Worm (Caenorhabditis elegans): ENCODE results near the gene F09C6.13.

F09C6.13 gene

ce11 chrV:16893440-16893839, 8.6 kb downstream of the F09C6.13 start, which contains the start of gene F09C6.15:
TSS of gene F09C6.15 (plus strand) at chrV:16893740.
- no peak for TF ChIP-seq mel-28 (tag; optimal IDR thresholded peaks at IDR 0.05; ENCODE audit: borderline replicate concordance)
- no peak for TF ChIP-seq hrde-1 (tag; optimal IDR thresholded peaks at IDR 0.05; ENCODE audit: borderline replicate concordance)
- no peak for TF ChIP-seq mxl-1 (tag; optimal IDR thresholded peaks at IDR 0.05)
- TF ChIP-seq Y79H2A.3 (GFP tag; conservative IDR thresholded peaks at IDR 0.05): no peak
- no peak for TF ChIP-seq lsl-1 (GFP tag; optimal IDR thresholded peaks at IDR 0.05)
- TF ChIP-seq Y56A3A.18 (GFP tag; IDR thresholded peaks at IDR 0.05): no peak
- TF ChIP-seq F37B4.10 (GFP tag; IDR thresholded peaks at IDR 0.05): no peak
- no peak for TF ChIP-seq F33H1.4 (GFP tag; IDR thresholded peaks at IDR 0.05)
- TF ChIP-seq ztf-22 (GFP tag; optimal IDR thresholded peaks at IDR 0.05): no peak
- TF ChIP-seq ets-4 (GFP tag; optimal IDR thresholded peaks at IDR 0.05): no peak
- no peak for TF ChIP-seq rec-8 (tag; optimal IDR thresholded peaks at IDR 0.05)
- TF ChIP-seq hlh-26 (GFP tag; conservative IDR thresholded peaks at IDR 0.05): no peak
- TF ChIP-seq B0261.1 (tag; optimal IDR thresholded peaks at IDR 0.05): no peak
- TF ChIP-seq dpff-1 (tag; optimal IDR thresholded peaks at IDR 0.05): no peak
- no peak for TF ChIP-seq B0019.2 (GFP tag; conservative IDR thresholded peaks at IDR 0.05)

DNA sequence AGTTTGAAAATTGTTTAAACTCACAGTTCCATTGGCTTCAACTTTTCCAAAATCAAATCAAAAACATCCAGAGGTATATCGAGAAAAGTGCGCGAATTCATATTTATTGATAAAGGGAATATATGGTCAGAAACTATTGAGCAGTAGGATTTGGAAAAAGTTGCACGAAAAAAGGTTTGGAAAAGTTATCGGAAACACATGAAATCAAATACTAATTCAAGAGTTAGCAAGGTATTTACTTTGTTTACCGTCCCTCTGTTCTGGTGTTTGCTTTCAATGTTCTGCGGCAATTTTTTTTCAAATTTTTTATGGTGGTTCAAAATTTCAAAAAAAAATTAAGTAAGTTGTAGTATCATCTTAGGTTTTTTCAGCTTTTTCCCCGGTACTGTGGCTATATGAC, 14.5 kb downstream of the F09C6.13 start, which contains the start of gene fbxa-45:
fbxa-45 (minus strand) TSS at position 101 of the 400 bp plus-strand sequence.
- TF ChIP-seq egl-18 (GFP tag; IDR thresholded peaks at IDR 0.05): 0 out of 2 replicates have a peak, but pooled peaks have one; percentile 26
- TF ChIP-seq lin-40 (tag; optimal IDR thresholded peaks at IDR 0.05): no peak

DNA sequence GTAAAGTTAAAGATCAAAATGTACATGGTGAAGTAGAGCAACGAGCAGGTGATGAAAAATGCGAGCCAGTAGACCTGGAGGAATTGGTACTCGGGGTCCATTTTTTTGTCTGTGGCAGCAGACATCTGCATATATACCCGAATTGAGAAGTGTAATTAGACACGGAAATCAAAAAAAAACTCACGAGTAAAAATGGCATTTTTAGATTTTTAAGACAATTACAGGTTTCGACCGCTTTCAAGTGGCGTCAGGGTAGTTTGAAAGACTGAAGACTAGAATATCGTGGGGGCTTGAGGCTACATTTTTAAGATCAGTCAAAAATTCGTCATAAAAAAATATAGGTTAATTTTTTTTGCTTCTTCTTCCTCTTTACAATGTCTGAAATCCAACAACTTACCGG, 17.9 kb downstream of the F09C6.13 start, which contains the start of gene srd-68:
srd-68 (minus strand) TSS at position 101 of the 400 bp plus-strand sequence.
- TF ChIP-seq tbx-9 (tag; optimal IDR thresholded peaks at IDR 0.05; ENCODE audit: borderline replicate concordance) (no peak), snpc-1.1 (tag; optimal IDR thresholded peaks at IDR 0.05; ENCODE audit: insufficient read depth) (no peak), atf-7 (tag; optimal IDR thresholded peaks at IDR 0.05) (no peak), mxl-1 (tag; optimal IDR thresholded peaks at IDR 0.05) (no peak), attf-3 (GFP tag; conservative IDR thresholded peaks at IDR 0.05) (no peak), B0019.2 (GFP tag; conservative IDR thresholded peaks at IDR 0.05) (no peak), hlh-12 (tag; optimal IDR thresholded peaks at IDR 0.05) (no peak), egl-44 (GFP tag; IDR thresholded peaks at IDR 0.05) (no peak), nhr-80 (tag; optimal IDR thresholded peaks at IDR 0.05) (no peak), lir-1 (GFP tag; conservative IDR thresholded peaks at IDR 0.05) (no peak), hrde-1 (tag; optimal IDR thresholded peaks at IDR 0.05; ENCODE audit: borderline replicate concordance) (no peak), snpc-4 (GFP tag; optimal IDR thresholded peaks at IDR 0.05) (no peak), snpc-4 (tag; optimal IDR thresholded peaks at IDR 0.05) (no peak), ZK185.1 (tag; optimal IDR thresholded peaks at IDR 0.05; ENCODE audit: poor library complexity, severe bottlenecking) (no peak)

DNA sequence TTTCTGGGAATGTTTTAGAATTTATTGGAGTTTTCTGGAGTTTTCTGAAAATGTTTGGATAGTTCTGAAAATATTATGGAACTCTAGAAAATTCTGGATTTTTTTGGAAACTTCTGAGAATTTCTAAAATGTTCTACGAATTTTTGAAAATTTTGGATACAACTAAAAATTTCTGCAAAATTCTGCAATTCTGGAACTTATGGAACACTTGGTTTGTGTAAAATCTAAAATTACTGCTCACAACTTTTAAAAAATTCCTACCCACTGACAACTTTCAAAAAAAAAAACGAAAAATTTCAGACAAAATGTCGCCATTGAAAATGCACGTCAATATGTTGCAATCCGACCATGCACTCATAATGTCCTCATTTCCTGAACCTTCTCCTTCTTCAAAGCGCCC, 19.8 kb downstream of the F09C6.13 start, which contains the start of gene nhr-262:
nhr-262 (plus strand) TSS at position 301 of the 400 bp plus-strand sequence.
- no peak for TF ChIP-seq pha-4 (tag; optimal IDR thresholded peaks at IDR 0.05)
- TF ChIP-seq D2030.7 (GFP tag; IDR thresholded peaks at IDR 0.05): no peak
- no peak for TF ChIP-seq F10E7.11 (tag; optimal IDR thresholded peaks at IDR 0.05)
- TF ChIP-seq F55B11.4 (tag; optimal IDR thresholded peaks at IDR 0.05; ENCODE audit: borderline replicate concordance, insufficient read depth): no peak
- no peak for TF ChIP-seq akir-1 (GFP tag; optimal IDR thresholded peaks at IDR 0.05)
